Worm (Caenorhabditis elegans) whole organism, L1 larva: ENCODE results near the gene srsx-14.

Experiments
- C16A3.4 ChIP-seq: fragments of 150-350 bp; optimal IDR thresholded peaks from 2 replicates; lab custom pipeline; 2014; ENCODE audit warnings: missing biosample characterization, missing genetic modification characterization
- C34B4.2 ChIP-seq: sonication (generic microtip); optimal IDR thresholded peaks from 2 replicates; lab custom pipeline; 2017; ENCODE audit warnings: mild to moderate bottlenecking, missing genetic modification characterization, missing compliant biosample characterization
- aha-1 ChIP-seq: fragments of 150-350 bp; optimal IDR thresholded peaks from 2 replicates; lab custom pipeline; 2014; ENCODE audit warnings: missing biosample characterization, missing genetic modification characterization
- alr-1 ChIP-seq: fragments of 200-800 bp; sonication (Bioruptor generic); optimal IDR thresholded peaks from 2 replicates; lab custom pipeline; 2018; ENCODE audit warnings: borderline replicate concordance, mild to moderate bottlenecking, missing genetic modification characterization, missing compliant biosample characterization
- ama-1 ChIP-seq: fragments of 150-350 bp; optimal IDR thresholded peaks from 2 replicates; lab custom pipeline; 2014
- blmp-1 ChIP-seq: fragments of 150-350 bp; optimal IDR thresholded peaks from 2 replicates; lab custom pipeline; 2014; ENCODE audit warnings: missing biosample characterization, missing genetic modification characterization
- ceh-82 ChIP-seq, 3 experiments: fragments of 150-350 bp in 1 of 3; sonication (generic microtip) in 2 of 3; optimal IDR thresholded peaks; 2 replicates each; lab custom pipeline; 2014 to 2017; ENCODE audit warnings: missing biosample characterization in 3 of 3, missing genetic modification characterization in 3 of 3
- dpl-1 ChIP-seq, 3 experiments: fragments of 150-350 bp in 2 of 3; sonication (generic microtip) in 1 of 3; optimal IDR thresholded peaks; 2 replicates each; lab custom pipeline; 2014 to 2017; ENCODE audit warnings: missing biosample characterization in 3 of 3, missing genetic modification characterization in 3 of 3, missing genetic modification reagents in 3 of 3
- dsc-1 ChIP-seq: sonication (generic microtip); optimal IDR thresholded peaks from 2 replicates; lab custom pipeline; 2016; ENCODE audit warnings: mild to moderate bottlenecking, missing genetic modification characterization, missing compliant biosample characterization
- efl-1 ChIP-seq, 4 experiments: fragments of 150-350 bp; optimal IDR thresholded peaks in 3 of 4; peaks in 1 of 4; 1 replicate in 1 of 4; 2 replicates in 3 of 4; lab custom pipeline; 2014; ENCODE audit warnings: missing biosample characterization in 2 of 4, missing genetic modification characterization in 2 of 4, missing genetic modification reagents in 2 of 4
- efl-3 ChIP-seq: fragments of 200-800 bp; sonication (Bioruptor generic); optimal IDR thresholded peaks from 2 replicates; lab custom pipeline; 2018; ENCODE audit warnings: mild to moderate bottlenecking, missing genetic modification characterization, missing compliant biosample characterization
- egl-13 ChIP-seq: sonication (generic microtip); optimal IDR thresholded peaks from 2 replicates; lab custom pipeline; 2016; ENCODE audit warnings: missing genotype, missing genetic modification reagents, missing genetic modification characterization, missing compliant biosample characterization
- elt-3 ChIP-seq, 6 experiments: fragments of 150-350 bp in 1 of 6; sonication (generic microtip); optimal IDR thresholded peaks; 2 replicates each; lab custom pipeline; 2017 to 2018; ENCODE audit warnings: missing biosample characterization in 6 of 6, missing genetic modification characterization in 6 of 6, inconsistent platforms in 1 of 6
- ets-5 ChIP-seq: fragments of 200-800 bp; sonication (Bioruptor generic); IDR thresholded peaks from 2 replicates; pipeline ENCODE4 v1.3.6; 2022; ENCODE audit warnings: missing genetic modification characterization, missing compliant biosample characterization
- fkh-4 ChIP-seq: sonication (generic microtip); optimal IDR thresholded peaks from 2 replicates; lab custom pipeline; 2016; ENCODE audit warnings: missing compliant biosample characterization, missing genetic modification characterization, borderline replicate concordance
- fos-1 ChIP-seq: fragments of 150-350 bp; optimal IDR thresholded peaks from 2 replicates; lab custom pipeline; 2014; ENCODE audit warnings: missing biosample characterization, missing genetic modification characterization
- irx-1 ChIP-seq: sonication (generic microtip); optimal IDR thresholded peaks from 2 replicates; lab custom pipeline; 2016; ENCODE audit warnings: missing genetic modification characterization, missing compliant biosample characterization
- isw-1 ChIP-seq: fragments of 200-800 bp; sonication (Bioruptor generic); IDR thresholded peaks from 2 replicates; pipeline ENCODE4 v1.3.6; 2022; ENCODE audit warnings: missing genetic modification characterization, missing compliant biosample characterization
- jun-1 ChIP-seq: fragments of 150-350 bp; optimal IDR thresholded peaks from 2 replicates; lab custom pipeline; 2014; ENCODE audit warnings: missing biosample characterization, missing genetic modification reagents, missing genetic modification characterization
- lin-13 ChIP-seq: fragments of 150-350 bp; optimal IDR thresholded peaks from 2 replicates; lab custom pipeline; 2014; ENCODE audit warnings: missing biosample characterization, missing genetic modification reagents, missing genetic modification characterization
- lin-14 ChIP-seq: fragments of 200-800 bp; sonication (Bioruptor generic); optimal IDR thresholded peaks from 2 replicates; lab custom pipeline; 2018; ENCODE audit warnings: mild to moderate bottlenecking, missing genetic modification characterization, moderate library complexity, missing compliant biosample characterization
- lin-15B ChIP-seq: fragments of 150-350 bp; sonication (generic microtip); optimal IDR thresholded peaks from 3 replicates; lab custom pipeline; 2014; ENCODE audit warnings: missing biosample characterization, missing genetic modification characterization
- lin-35 ChIP-seq, 2 experiments: fragments of 150-350 bp; optimal IDR thresholded peaks; 2 replicates each; lab custom pipeline; 2014; ENCODE audit warnings: missing biosample characterization in 2 of 2, missing genetic modification characterization in 2 of 2, missing genetic modification reagents in 2 of 2
- lir-3 ChIP-seq: sonication (generic microtip); optimal IDR thresholded peaks from 2 replicates; lab custom pipeline; 2016; ENCODE audit warnings: mild to moderate bottlenecking, missing genetic modification characterization, moderate library complexity, missing compliant biosample characterization; ENCODE audit not compliant: poor library complexity
- lsy-2 ChIP-seq, 2 experiments: fragments of 150-350 bp; optimal IDR thresholded peaks; 2 replicates each; lab custom pipeline; 2014; ENCODE audit warnings: missing biosample characterization in 2 of 2, missing genetic modification characterization in 2 of 2
- mdl-1 ChIP-seq, 2 experiments: fragments of 150-350 bp; optimal IDR thresholded peaks; 2 replicates each; lab custom pipeline; 2014 to 2017; ENCODE audit warnings: missing biosample characterization in 2 of 2, missing genetic modification characterization in 2 of 2, inconsistent platforms in 1 of 2
- mep-1 ChIP-seq: fragments of 150-350 bp; optimal IDR thresholded peaks from 2 replicates; lab custom pipeline; 2014; ENCODE audit warnings: missing biosample characterization, missing genetic modification characterization
- nhr-12 ChIP-seq: sonication (generic microtip); optimal IDR thresholded peaks from 2 replicates; lab custom pipeline; 2017; ENCODE audit warnings: missing biosample characterization, missing genetic modification characterization
- nhr-20 ChIP-seq: sonication (generic microtip); optimal IDR thresholded peaks from 2 replicates; lab custom pipeline; 2016; ENCODE audit warnings: mild to moderate bottlenecking, missing genetic modification characterization, missing compliant biosample characterization
- nhr-237 ChIP-seq: fragments of 150-350 bp; optimal IDR thresholded peaks from 2 replicates; lab custom pipeline; 2014; ENCODE audit warnings: missing biosample characterization, missing genetic modification characterization
- nhr-47 ChIP-seq: sonication (generic microtip); optimal IDR thresholded peaks from 2 replicates; lab custom pipeline; 2016; ENCODE audit warnings: mild to moderate bottlenecking, missing genetic modification characterization, moderate library complexity, missing compliant biosample characterization
- nhr-71 ChIP-seq: sonication (generic microtip); optimal IDR thresholded peaks from 2 replicates; lab custom pipeline; 2016; ENCODE audit warnings: mild to moderate bottlenecking, missing genetic modification characterization, moderate library complexity, missing compliant biosample characterization
- nhr-76 ChIP-seq: sonication (generic microtip); optimal IDR thresholded peaks from 2 replicates; lab custom pipeline; 2017; ENCODE audit warnings: missing biosample characterization, missing genetic modification characterization
- nhr-77 ChIP-seq: fragments of 150-350 bp; optimal IDR thresholded peaks from 2 replicates; lab custom pipeline; 2014; ENCODE audit warnings: missing biosample characterization, missing genetic modification characterization
- nhr-85 ChIP-seq: sonication (generic microtip); peaks from one replicate; lab custom pipeline; 2016; ENCODE audit warnings: missing genetic modification characterization, inconsistent platforms, missing compliant biosample characterization
- nhr-90 ChIP-seq: sonication (generic microtip); optimal IDR thresholded peaks from 2 replicates; lab custom pipeline; 2016; ENCODE audit warnings: mild to moderate bottlenecking, missing genetic modification characterization, missing compliant biosample characterization; ENCODE audit not compliant: poor library complexity
- pax-3 ChIP-seq: fragments of 200-800 bp; sonication (Bioruptor generic); optimal IDR thresholded peaks from 2 replicates; lab custom pipeline; 2018; ENCODE audit warnings: mild to moderate bottlenecking, missing genetic modification characterization, moderate library complexity, missing compliant biosample characterization
- rnt-1 ChIP-seq: sonication (generic microtip); optimal IDR thresholded peaks from 2 replicates; lab custom pipeline; 2016; ENCODE audit warnings: mild to moderate bottlenecking, missing genetic modification characterization, moderate library complexity, missing compliant biosample characterization
- skn-1 ChIP-seq: fragments of 150-350 bp; optimal IDR thresholded peaks from 2 replicates; lab custom pipeline; 2014; ENCODE audit warnings: missing biosample characterization, missing genetic modification characterization
- snpc-4 ChIP-seq: fragments of 150-350 bp; optimal IDR thresholded peaks from 2 replicates; lab custom pipeline; 2014; ENCODE audit warnings: missing biosample characterization, missing genetic modification characterization
- snu-23 ChIP-seq: sonication (generic microtip); optimal IDR thresholded peaks from 2 replicates; lab custom pipeline; 2016; ENCODE audit warnings: missing genetic modification characterization, missing compliant biosample characterization
- sup-37 ChIP-seq: fragments of 200-800 bp; sonication (Bioruptor generic); optimal IDR thresholded peaks from 2 replicates; lab custom pipeline; 2018; ENCODE audit warnings: mild to moderate bottlenecking, missing genetic modification characterization, missing compliant biosample characterization
- swsn-7 ChIP-seq: sonication (generic microtip); optimal IDR thresholded peaks from 2 replicates; lab custom pipeline; 2016; ENCODE audit warnings: missing genetic modification characterization, missing compliant biosample characterization
- tbx-2 ChIP-seq: sonication (generic microtip); optimal IDR thresholded peaks from 2 replicates; lab custom pipeline; 2016; ENCODE audit warnings: missing genetic modification characterization, missing compliant biosample characterization
- tlp-1 ChIP-seq: fragments of 150-350 bp; optimal IDR thresholded peaks from 2 replicates; lab custom pipeline; 2014; ENCODE audit warnings: missing biosample characterization, missing genetic modification characterization
- unc-30 ChIP-seq: sonication (generic microtip); optimal IDR thresholded peaks from 2 replicates; lab custom pipeline; 2017; ENCODE audit warnings: missing biosample characterization, missing genetic modification characterization
- unc-62 ChIP-seq: fragments of 150-350 bp; optimal IDR thresholded peaks from 2 replicates; lab custom pipeline; 2014; ENCODE audit warnings: missing biosample characterization, missing genetic modification reagents, missing genetic modification characterization
- xbp-1 ChIP-seq: sonication (generic microtip); optimal IDR thresholded peaks from 2 replicates; lab custom pipeline; 2016; ENCODE audit warnings: missing genetic modification characterization, missing compliant biosample characterization
- ztf-4 ChIP-seq: fragments of 150-350 bp; optimal IDR thresholded peaks from 2 replicates; lab custom pipeline; 2014; ENCODE audit warnings: missing biosample characterization, missing genetic modification characterization

srsx-14 gene

ce11 chrIV:5602415-5602814, 24.5 kb downstream of the srsx-14 start:
- TF ChIP-seq blmp-1 (tag; lab: Kevin White, UChicago) (no peak), tlp-1 (tag; lab: Kevin White, UChicago) (no peak), jun-1 (tag; lab: Kevin White, UChicago) (no peak), unc-30 (tag; lab: Kevin White, UChicago) (no peak), mdl-1 (tag; optimal IDR thresholded peaks at IDR 0.05; lab: Kevin White, UChicago) (no peak), snpc-4 (tag; lab: Kevin White, UChicago) (peak; percentile 72), elt-3 (tag; optimal IDR thresholded peaks at IDR 0.05; lab: Kevin White, UChicago) (no peak), efl-1 (optimal IDR thresholded peaks at IDR 0.05; lab: Kevin White, UChicago) (no peak), efl-1 (GFP tag; optimal IDR thresholded peaks at IDR 0.05 in 1 of 2; lab: Kevin White, UChicago) (no peak)

DNA sequence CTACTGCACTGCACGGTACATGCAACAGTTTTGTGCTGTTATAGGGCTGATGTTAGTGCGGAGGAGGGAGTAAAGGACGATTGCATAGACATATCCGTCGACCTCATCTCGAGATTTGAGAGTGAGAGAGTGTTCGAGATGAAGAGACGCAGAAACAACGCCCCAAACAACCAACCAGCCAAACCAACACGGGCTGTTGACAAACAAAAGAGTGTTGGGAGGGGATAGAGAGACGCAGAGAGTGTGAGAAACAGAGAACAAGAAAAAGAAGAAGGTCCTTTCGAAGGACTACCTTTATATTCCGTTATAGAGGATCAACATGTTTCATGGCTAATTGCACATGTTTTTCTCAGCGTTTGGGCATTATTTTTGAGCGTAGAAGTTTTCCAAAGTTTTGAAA, 26.6 kb downstream of the srsx-14 start:
- TF ChIP-seq isw-1 (no peak), ceh-82 (tag; optimal IDR thresholded peaks at IDR 0.05; lab: Kevin White, UChicago) (peak; percentile 20 to 29 (median 21)), lin-15B (tag; lab: Kevin White, UChicago) (no peak), swsn-7 (tag; lab: Kevin White, UChicago) (peak; percentile 53), nhr-77 (tag; lab: Kevin White, UChicago) (peak; percentile 54), efl-1 (optimal IDR thresholded peaks at IDR 0.05; lab: Kevin White, UChicago) (peak; percentile 29 to 31), efl-1 (GFP tag; optimal IDR thresholded peaks at IDR 0.05 in 1 of 2; lab: Kevin White, UChicago) (peak in 1 of 2 experiments; percentile 87), fos-1 (tag; lab: Kevin White, UChicago) (no peak), snu-23 (GFP tag; lab: Kevin White, UChicago) (peak; percentile 45), lsy-2 (tag; optimal IDR thresholded peaks at IDR 0.05; lab: Kevin White, UChicago) (peak in 1 of 2 experiments; percentile 40), skn-1 (tag; lab: Kevin White, UChicago) (no peak), ama-1 (lab: Kevin White, UChicago) (no peak), tbx-2 (tag; lab: Kevin White, UChicago) (peak; percentile 66), lin-35 (GFP tag; optimal IDR thresholded peaks at IDR 0.05; lab: Kevin White, UChicago) (peak in 1 of 2 experiments; percentile 22), alr-1 (tag; lab: Kevin White, UChicago) (no peak), nhr-71 (tag; lab: Kevin White, UChicago) (peak; percentile 52), aha-1 (tag; lab: Kevin White, UChicago) (no peak), rnt-1 (tag; lab: Kevin White, UChicago) (peak; percentile 42), fkh-4 (tag; lab: Kevin White, UChicago) (no peak), irx-1 (peak; percentile 21), nhr-20 (tag; lab: Kevin White, UChicago) (peak; percentile 11), C34B4.2 (tag; lab: Kevin White, UChicago) (no peak), lin-13 (no peak), lir-3 (tag; lab: Kevin White, UChicago) (no peak), nhr-90 (tag; lab: Kevin White, UChicago) (no peak), mep-1 (tag; lab: Kevin White, UChicago) (peak; percentile 31), nhr-76 (no peak), pax-3 (tag; lab: Kevin White, UChicago) (no peak), ztf-4 (tag; lab: Kevin White, UChicago) (peak; percentile 68), snpc-4 (tag; lab: Kevin White, UChicago) (no peak), nhr-237 (tag; lab: Kevin White, UChicago) (no peak), dsc-1 (tag; lab: Kevin White, UChicago) (peak; percentile 31), C16A3.4 (no peak), egl-13 (tag; lab: Kevin White, UChicago) (no peak), blmp-1 (tag; lab: Kevin White, UChicago) (no peak), efl-3 (GFP tag; lab: Kevin White, UChicago) (no peak), sup-37 (GFP tag; lab: Kevin White, UChicago) (peak; percentile 48), nhr-47 (peak; percentile 52), unc-62 (no peak), nhr-12 (tag; lab: Kevin White, UChicago) (no peak), xbp-1 (tag; lab: Kevin White, UChicago) (peak; percentile 19), nhr-85 (peak; percentile 78), dpl-1 (GFP tag; optimal IDR thresholded peaks at IDR 0.05; lab: Kevin White, UChicago) (peak in 1 of 3 experiments; percentile 3), ets-5 (GFP tag; lab: Robert Waterston, UW) (no peak), lin-14 (peak; percentile 87)
- TF ChIP-seq, all 84 proteins: peak for 21
